Worm (Caenorhabditis elegans) whole organism, late embryonic: ENCODE data around the gene F40F12.3.

Experiments used
- C38D4.7 ChIP-seq: fragments of 200-800 bp; sonication (Bioruptor generic); optimal IDR thresholded peaks from 2 replicates; lab custom pipeline; 2018; ENCODE audit warnings: mild to moderate bottlenecking, missing genetic modification characterization, moderate library complexity, missing compliant biosample characterization
- K02D7.2 ChIP-seq: sonication (generic microtip); optimal IDR thresholded peaks from 2 replicates; lab custom pipeline; 2017; ENCODE audit warnings: mild to moderate bottlenecking, missing genetic modification characterization, missing compliant biosample characterization
- K09A11.1 ChIP-seq: sonication (generic microtip); optimal IDR thresholded peaks from 2 replicates; lab custom pipeline; 2017; ENCODE audit warnings: antibody characterized with exemption, mild to moderate bottlenecking, missing genetic modification characterization, missing compliant biosample characterization; ENCODE audit not compliant: insufficient read depth
- Y22D7AL.16 ChIP-seq: sonication (generic microtip); optimal IDR thresholded peaks from 2 replicates; lab custom pipeline; 2016; ENCODE audit warnings: missing genetic modification characterization, missing compliant biosample characterization
- ceh-22 ChIP-seq: sonication (generic microtip); optimal IDR thresholded peaks from 2 replicates; lab custom pipeline; 2017; ENCODE audit warnings: missing biosample characterization, missing genetic modification characterization
- ceh-24 ChIP-seq: sonication (generic microtip); optimal IDR thresholded peaks from 2 replicates; lab custom pipeline; 2016; ENCODE audit warnings: mild to moderate bottlenecking, missing genetic modification characterization, missing compliant biosample characterization
- ceh-30 ChIP-seq: fragments of 150-350 bp; optimal IDR thresholded peaks from 2 replicates; lab custom pipeline; 2014; ENCODE audit warnings: missing biosample characterization, missing genetic modification characterization
- ceh-31 ChIP-seq: sonication (generic microtip); optimal IDR thresholded peaks from 2 replicates; lab custom pipeline; 2016; ENCODE audit warnings: missing genetic modification characterization, missing compliant biosample characterization
- ceh-34 ChIP-seq: sonication (generic microtip); optimal IDR thresholded peaks from 2 replicates; lab custom pipeline; 2016; ENCODE audit warnings: mild to moderate bottlenecking, missing genetic modification characterization, missing compliant biosample characterization
- ceh-48 ChIP-seq: sonication (generic microtip); optimal IDR thresholded peaks from 2 replicates; lab custom pipeline; 2016; ENCODE audit warnings: missing genetic modification characterization, inconsistent platforms, missing compliant biosample characterization
- ceh-6 ChIP-seq: fragments of 200-800 bp; sonication (Bioruptor generic); optimal IDR thresholded peaks from 2 replicates; lab custom pipeline; 2018; ENCODE audit warnings: mild to moderate bottlenecking, missing genetic modification characterization, missing compliant biosample characterization
- che-1 ChIP-seq: sonication (generic microtip); optimal IDR thresholded peaks from 2 replicates; lab custom pipeline; 2016; ENCODE audit warnings: mild to moderate bottlenecking, missing genetic modification characterization, missing compliant biosample characterization
- dmd-4 ChIP-seq: sonication (generic microtip); optimal IDR thresholded peaks from 2 replicates; lab custom pipeline; 2016; ENCODE audit warnings: borderline replicate concordance, missing genetic modification characterization, missing compliant biosample characterization
- elt-2 ChIP-seq: sonication (generic microtip); optimal IDR thresholded peaks from 2 replicates; lab custom pipeline; 2016; ENCODE audit warnings: missing genetic modification reagents, missing genetic modification characterization, missing compliant biosample characterization
- ets-4 ChIP-seq: sonication (generic microtip); optimal IDR thresholded peaks from 2 replicates; lab custom pipeline; 2016; ENCODE audit warnings: missing genetic modification characterization, missing compliant biosample characterization
- gmeb-2 ChIP-seq: sonication (generic microtip); optimal IDR thresholded peaks from 2 replicates; lab custom pipeline; 2016; ENCODE audit warnings: missing genetic modification characterization, inconsistent platforms, missing compliant biosample characterization
- hlh-15 ChIP-seq: sonication (generic microtip); optimal IDR thresholded peaks from 2 replicates; lab custom pipeline; 2016; ENCODE audit warnings: missing genetic modification characterization, missing compliant biosample characterization
- hlh-8 ChIP-seq: sonication (generic microtip); optimal IDR thresholded peaks from 2 replicates; lab custom pipeline; 2016; ENCODE audit warnings: missing genotype, missing genetic modification characterization, missing compliant biosample characterization
- lin-11 ChIP-seq: fragments of 200-800 bp; sonication (Bioruptor generic); optimal IDR thresholded peaks from 2 replicates; lab custom pipeline; 2018; ENCODE audit warnings: mild to moderate bottlenecking, missing genetic modification characterization, missing compliant biosample characterization
- nfya-1 ChIP-seq: sonication (generic microtip); optimal IDR thresholded peaks from 2 replicates; lab custom pipeline; 2017; ENCODE audit warnings: missing genetic modification characterization, mild to moderate bottlenecking, missing compliant biosample characterization, antibody characterized with exemption, moderate library complexity
- nhr-11 ChIP-seq: fragments of 150-350 bp; optimal IDR thresholded peaks from 2 replicates; lab custom pipeline; 2014; ENCODE audit warnings: missing biosample characterization, missing genetic modification characterization
- nhr-232 ChIP-seq: sonication (generic microtip); optimal IDR thresholded peaks from 2 replicates; lab custom pipeline; 2016; ENCODE audit warnings: missing genetic modification characterization, missing compliant biosample characterization
- pag-3 ChIP-seq: sonication (generic microtip); optimal IDR thresholded peaks from 2 replicates; lab custom pipeline; 2016; ENCODE audit warnings: missing compliant biosample characterization, missing genetic modification characterization, borderline replicate concordance
- pha-2 ChIP-seq: sonication (generic microtip); optimal IDR thresholded peaks from 2 replicates; lab custom pipeline; 2017; ENCODE audit warnings: mild to moderate bottlenecking, missing genetic modification characterization, missing compliant biosample characterization
- pros-1 ChIP-seq: fragments of 150-350 bp; optimal IDR thresholded peaks from 2 replicates; lab custom pipeline; 2014; ENCODE audit warnings: missing biosample characterization, missing genetic modification reagents, missing genetic modification characterization
- sox-4 ChIP-seq: sonication (generic microtip); optimal IDR thresholded peaks from 2 replicates; lab custom pipeline; 2017; ENCODE audit warnings: mild to moderate bottlenecking, missing genetic modification characterization, inconsistent platforms, missing compliant biosample characterization
- syd-9 ChIP-seq: sonication (generic microtip); optimal IDR thresholded peaks from 2 replicates; lab custom pipeline; 2016; ENCODE audit warnings: mild to moderate bottlenecking, missing genetic modification characterization, moderate library complexity, missing compliant biosample characterization
- tbx-7 ChIP-seq: sonication (generic microtip); optimal IDR thresholded peaks from 2 replicates; lab custom pipeline; 2016; ENCODE audit warnings: missing genotype, missing genetic modification characterization, missing compliant biosample characterization
- zip-5 ChIP-seq: sonication (generic microtip); optimal IDR thresholded peaks from 2 replicates; lab custom pipeline; 2016; ENCODE audit warnings: missing genetic modification characterization, missing compliant biosample characterization

Gene F40F12.3

ce11 chrIII:9878828-9879227 is 41.8 kb downstream of the F40F12.3 start, which contains the start of gene ZK757.2:
TSS of gene ZK757.2 (minus strand) at chrIII:9878928.
- TF ChIP-seq ceh-34 (tag; lab: Kevin White, UChicago) (peak; percentile 57), che-1 (tag; lab: Kevin White, UChicago) (no peak)

ce11 chrIII:9876951-9877350 is 43.7 kb downstream of the F40F12.3 start, which contains the start of gene ZK757.10:
TSS of gene ZK757.10 (plus strand) at chrIII:9877251.
- TF ChIP-seq pha-2 (tag; lab: Kevin White, UChicago) (no peak), K09A11.1 (tag; lab: Kevin White, UChicago) (no peak), ceh-22 (tag; lab: Kevin White, UChicago) (no peak), ceh-24 (tag; lab: Kevin White, UChicago) (no peak), nhr-232 (tag; lab: Kevin White, UChicago) (no peak), ceh-6 (GFP tag; lab: Kevin White, UChicago) (no peak), ceh-34 (tag; lab: Kevin White, UChicago) (no peak), pros-1 (tag; lab: Kevin White, UChicago) (no peak), C38D4.7 (GFP tag; lab: Kevin White, UChicago) (no peak), K02D7.2 (tag; lab: Kevin White, UChicago) (no peak), nhr-11 (tag; lab: Kevin White, UChicago) (no peak), lin-11 (tag; lab: Kevin White, UChicago) (no peak), syd-9 (tag; lab: Kevin White, UChicago) (no peak)

ce11 chrIII:9874515-9874914 is 46.1 kb downstream of the F40F12.3 start:
- TF ChIP-seq nfya-1 (peak; percentile 57), pag-3 (tag; lab: Kevin White, UChicago) (no peak)

ce11 chrIII:9871032-9871431 is 49.6 kb downstream of the F40F12.3 start, which contains the start of gene ZK757.1:
TSS of gene ZK757.1 (minus strand) at chrIII:9871132.
- TF ChIP-seq Y22D7AL.16 (tag; lab: Kevin White, UChicago) = no peak
- TF ChIP-seq ets-4 (tag; lab: Kevin White, UChicago) = no peak
- TF ChIP-seq K09A11.1 (tag; lab: Kevin White, UChicago) = no peak
- TF ChIP-seq hlh-15 (tag; lab: Kevin White, UChicago) = no peak
- no peak for TF ChIP-seq pros-1 (tag; lab: Kevin White, UChicago)
- no peak for TF ChIP-seq ceh-48 (tag; lab: Kevin White, UChicago)
- TF ChIP-seq ceh-30 = no peak
- TF ChIP-seq C38D4.7 (GFP tag; lab: Kevin White, UChicago) = no peak
- no peak for TF ChIP-seq dmd-4
- TF ChIP-seq hlh-8 (tag; lab: Kevin White, UChicago) = no peak
- TF ChIP-seq zip-5 = no peak
- no peak for TF ChIP-seq ceh-31 (tag; lab: Kevin White, UChicago)
- no peak for TF ChIP-seq tbx-7 (tag; lab: Kevin White, UChicago)
- no peak for TF ChIP-seq sox-4 (tag; lab: Kevin White, UChicago)
- TF ChIP-seq che-1 (tag; lab: Kevin White, UChicago) = no peak
- no peak for TF ChIP-seq gmeb-2 (tag; lab: Kevin White, UChicago)
- TF ChIP-seq elt-2 (tag; lab: Kevin White, UChicago) = no peak
